Fruit fly (Drosophila melanogaster) whole organism, embryonic: Measurements from ENCODE around the gene da.

Experiments
- CG1024 ChIP-seq: fragments of 200-800 bp; sonication (Bioruptor generic); IDR thresholded peaks from 2 replicates; pipeline ENCODE4 v1.3.6; 2022; ENCODE audit warnings: missing biosample characterization, missing genetic modification characterization
- CG11695 ChIP-seq: fragments of 200-800 bp; sonication (Bioruptor generic); IDR thresholded peaks from 3 replicates; pipeline ENCODE4 v1.3.6; 2022; ENCODE audit warnings: missing biosample characterization, missing genetic modification characterization
- CG12219 ChIP-seq: fragments of 200-800 bp; sonication (Bioruptor generic); optimal IDR thresholded peaks from 3 replicates; lab custom pipeline; 2018; ENCODE audit warnings: missing biosample characterization, mild to moderate bottlenecking, missing genetic modification characterization
- CG13123 ChIP-seq: fragments of 200-800 bp; sonication (Bioruptor generic); optimal IDR thresholded peaks from 2 replicates; lab custom pipeline; 2016; ENCODE audit warnings: missing biosample characterization, missing genetic modification characterization
- CG13775 ChIP-seq: fragments of 200-800 bp; sonication (Bioruptor generic); optimal IDR thresholded peaks from 3 replicates; lab custom pipeline; 2017; ENCODE audit warnings: missing biosample characterization, mild to moderate bottlenecking, missing genetic modification characterization
- CG13894 ChIP-seq: fragments of 200-800 bp; sonication (Bioruptor generic); optimal IDR thresholded peaks from 3 replicates; lab custom pipeline; 2018; ENCODE audit warnings: missing biosample characterization, mild to moderate bottlenecking, missing genetic modification characterization, moderate library complexity
- CG15479 ChIP-seq: fragments of 200-800 bp; sonication (Bioruptor generic); optimal IDR thresholded peaks from 3 replicates; lab custom pipeline; 2019; ENCODE audit warnings: missing biosample characterization, mild to moderate bottlenecking, missing genetic modification characterization, moderate library complexity
- CG1603 ChIP-seq: fragments of 200-800 bp; sonication (Bioruptor generic); optimal IDR thresholded peaks from 2 replicates; lab custom pipeline; 2019; ENCODE audit warnings: missing biosample characterization, mild to moderate bottlenecking, missing genetic modification characterization, moderate library complexity
- CG18764 ChIP-seq: fragments of 200-800 bp; sonication (Bioruptor generic); optimal IDR thresholded peaks from 3 replicates; lab custom pipeline; 2016; ENCODE audit warnings: missing biosample characterization, missing genetic modification characterization
- CG2116 ChIP-seq: fragments of 200-800 bp; sonication (Bioruptor generic); optimal IDR thresholded peaks from 3 replicates; lab custom pipeline; 2018; ENCODE audit warnings: missing biosample characterization, mild to moderate bottlenecking, missing genetic modification characterization
- CG30020 ChIP-seq: fragments of 200-800 bp; optimal IDR thresholded peaks from 2 replicates; lab custom pipeline; 2019; ENCODE audit warnings: missing biosample characterization, mild to moderate bottlenecking, missing genetic modification characterization, moderate library complexity
- CG32772 ChIP-seq: fragments of 200-800 bp; sonication (Bioruptor generic); IDR thresholded peaks from 2 replicates; pipeline ENCODE4 v1.3.6; 2022; ENCODE audit warnings: missing biosample characterization, missing genetic modification characterization
- CG33557 ChIP-seq: fragments of 200-800 bp; sonication (Bioruptor generic); optimal IDR thresholded peaks from 2 replicates; lab custom pipeline; 2019; ENCODE audit warnings: missing biosample characterization, mild to moderate bottlenecking, missing genetic modification characterization, moderate library complexity
- CG3407 ChIP-seq: fragments of 200-800 bp; sonication (Bioruptor generic); optimal IDR thresholded peaks from 2 replicates; lab custom pipeline; 2018; ENCODE audit warnings: missing biosample characterization, mild to moderate bottlenecking, missing genetic modification characterization
- CG4424 ChIP-seq: fragments of 200-800 bp; sonication (Bioruptor generic); optimal IDR thresholded peaks from 3 replicates; lab custom pipeline; 2016; ENCODE audit warnings: missing biosample characterization, missing genetic modification characterization
- CG8089 ChIP-seq: fragments of 200-800 bp; sonication (Bioruptor generic); optimal IDR thresholded peaks from 3 replicates; lab custom pipeline; 2016; ENCODE audit warnings: missing biosample characterization, missing genetic modification characterization
- CG8388 ChIP-seq: fragments of 200-800 bp; sonication (Bioruptor generic); optimal IDR thresholded peaks from 2 replicates; lab custom pipeline; 2019; ENCODE audit warnings: missing biosample characterization, mild to moderate bottlenecking, missing genetic modification characterization, moderate library complexity
- CG8944 ChIP-seq: fragments of 200-800 bp; sonication (Bioruptor generic); optimal IDR thresholded peaks from 3 replicates; lab custom pipeline; 2016; ENCODE audit warnings: missing biosample characterization, missing genetic modification characterization
- CG9817 ChIP-seq: fragments of 200-800 bp; sonication (Bioruptor generic); optimal IDR thresholded peaks from 2 replicates; lab custom pipeline; 2018; ENCODE audit warnings: missing biosample characterization, mild to moderate bottlenecking, missing genetic modification characterization, moderate library complexity
- CHES-1-like ChIP-seq: fragments of 200-800 bp; sonication (Bioruptor generic); optimal IDR thresholded peaks from 2 replicates; lab custom pipeline; 2016; ENCODE audit warnings: missing biosample characterization, missing genetic modification characterization
- Deaf1 ChIP-seq: fragments of 200-800 bp; optimal IDR thresholded peaks from 3 replicates; lab custom pipeline; 2019; ENCODE audit warnings: missing biosample characterization, mild to moderate bottlenecking, missing genetic modification characterization, moderate library complexity
- Doc3 ChIP-seq: fragments of 200-800 bp; sonication (Bioruptor generic); IDR thresholded peaks from 3 replicates; pipeline ENCODE4 v1.3.6; 2022; ENCODE audit warnings: missing biosample characterization, missing genetic modification characterization; ENCODE audit not compliant: partially characterized antibody
- Dref ChIP-seq: fragments of 200-800 bp; sonication (Bioruptor generic); IDR thresholded peaks from 2 replicates; pipeline ENCODE4 v1.3.6; 2022; ENCODE audit warnings: missing biosample characterization, missing genetic modification characterization
- E2f2 ChIP-seq: fragments of 200-800 bp; sonication (Bioruptor generic); IDR thresholded peaks from 2 replicates; pipeline ENCODE4 v1.3.6; 2022; ENCODE audit warnings: missing biosample characterization, missing genetic modification characterization
- Gug ChIP-seq: fragments of 200-800 bp; sonication (Bioruptor generic); IDR thresholded peaks from 4 replicates; pipeline ENCODE4 v1.3.6; 2022; ENCODE audit warnings: missing biosample characterization, missing genetic modification characterization
- HLH3B ChIP-seq: fragments of 200-800 bp; sonication (Bioruptor generic); IDR thresholded peaks from 2 replicates; pipeline ENCODE4 v1.3.6; 2022; ENCODE audit warnings: missing biosample characterization, missing genetic modification characterization
- MBD-R2 ChIP-seq: fragments of 200-800 bp; sonication (Bioruptor generic); IDR thresholded peaks from 2 replicates; pipeline ENCODE4 v1.3.6; 2022; ENCODE audit warnings: missing biosample characterization, missing genetic modification characterization
- Med ChIP-seq: fragments of 200-800 bp; sonication (Bioruptor generic); peaks from one replicate; lab custom pipeline; 2016; ENCODE audit warnings: missing biosample characterization, missing genetic modification characterization, mild to moderate bottlenecking, inconsistent platforms, moderate library complexity
- NC2β ChIP-seq: fragments of 200-800 bp; sonication (Bioruptor generic); optimal IDR thresholded peaks from 2 replicates; lab custom pipeline; 2016; ENCODE audit warnings: missing biosample characterization, missing genetic modification characterization
- Nf-YA ChIP-seq: fragments of 200-800 bp; sonication (Bioruptor generic); IDR thresholded peaks from 2 replicates; pipeline ENCODE4 v1.3.6; 2022; ENCODE audit warnings: missing biosample characterization, missing genetic modification characterization
- Ravus ChIP-seq: fragments of 200-800 bp; sonication (Bioruptor generic); IDR thresholded peaks from 2 replicates; pipeline ENCODE4 v1.3.6; 2022; ENCODE audit warnings: missing biosample characterization, missing genetic modification characterization
- Spps ChIP-seq: fragments of 200-800 bp; sonication (Bioruptor generic); optimal IDR thresholded peaks from 2 replicates; lab custom pipeline; 2018; ENCODE audit warnings: missing biosample characterization, mild to moderate bottlenecking, missing genetic modification characterization
- Sry-β ChIP-seq: fragments of 200-800 bp; sonication (Bioruptor generic); optimal IDR thresholded peaks from 2 replicates; lab custom pipeline; 2018; ENCODE audit warnings: missing biosample characterization, mild to moderate bottlenecking, missing genetic modification characterization, moderate library complexity
- ac ChIP-seq: fragments of 200-800 bp; sonication (Bioruptor generic); optimal IDR thresholded peaks from 3 replicates; lab custom pipeline; 2017; ENCODE audit warnings: missing biosample characterization, mild to moderate bottlenecking, missing genetic modification characterization
- ash1 ChIP-seq: fragments of 200-800 bp; sonication (Bioruptor generic); optimal IDR thresholded peaks from 2 replicates; lab custom pipeline; 2018; ENCODE audit warnings: missing biosample characterization, mild to moderate bottlenecking, missing genetic modification characterization
- cas ChIP-seq: fragments of 200-800 bp; sonication (Bioruptor generic); IDR thresholded peaks from 2 replicates; pipeline ENCODE4 v1.3.6; 2022; ENCODE audit warnings: missing biosample characterization, missing genetic modification characterization
- dmrt11E ChIP-seq: fragments of 200-800 bp; sonication (Bioruptor generic); optimal IDR thresholded peaks from 3 replicates; lab custom pipeline; 2018; ENCODE audit warnings: missing biosample characterization, mild to moderate bottlenecking, missing genetic modification characterization, moderate library complexity
- en ChIP-seq: fragments of 200-800 bp; sonication (Bioruptor generic); optimal IDR thresholded peaks from 2 replicates; lab custom pipeline; 2016; ENCODE audit warnings: missing biosample characterization, missing genetic modification characterization
- fu2 ChIP-seq: fragments of 200-800 bp; sonication (Bioruptor generic); optimal IDR thresholded peaks from 2 replicates; lab custom pipeline; 2016; ENCODE audit warnings: missing biosample characterization, missing genetic modification characterization
- gfzf ChIP-seq: fragments of 200-800 bp; sonication (Bioruptor generic); optimal IDR thresholded peaks from 2 replicates; lab custom pipeline; 2016; ENCODE audit warnings: missing biosample characterization, mild to moderate bottlenecking, missing genetic modification characterization, moderate library complexity
- gsb ChIP-seq: fragments of 200-800 bp; sonication (Bioruptor generic); IDR thresholded peaks from 2 replicates; pipeline ENCODE4 v1.3.6; 2022; ENCODE audit warnings: missing biosample characterization, missing genetic modification characterization
- knrl ChIP-seq: fragments of 200-800 bp; sonication (Bioruptor generic); IDR thresholded peaks from 3 replicates; pipeline ENCODE4 v1.3.6; 2022; ENCODE audit warnings: missing biosample characterization, missing genetic modification characterization; ENCODE audit not compliant: partially characterized antibody
- luna ChIP-seq: fragments of 200-800 bp; sonication (Bioruptor generic); optimal IDR thresholded peaks from 2 replicates; lab custom pipeline; 2016; ENCODE audit warnings: missing biosample characterization, missing genetic modification characterization
- maf-S ChIP-seq: fragments of 200-800 bp; sonication (Bioruptor generic); optimal IDR thresholded peaks from 2 replicates; lab custom pipeline; 2016; ENCODE audit warnings: missing biosample characterization, missing genetic modification characterization
- nerfin-2 ChIP-seq: fragments of 200-800 bp; sonication (Bioruptor generic); IDR thresholded peaks from 2 replicates; pipeline ENCODE4 v1.3.6; 2022; ENCODE audit warnings: missing biosample characterization, missing genetic modification characterization; ENCODE audit not compliant: partially characterized antibody
- nom ChIP-seq: fragments of 200-800 bp; sonication (Bioruptor generic); optimal IDR thresholded peaks from 2 replicates; lab custom pipeline; 2017; ENCODE audit warnings: missing biosample characterization, missing genetic modification characterization, mild to moderate bottlenecking, moderate library complexity, missing genetic modification reagents
- phol ChIP-seq: fragments of 200-800 bp; sonication (Bioruptor generic); optimal IDR thresholded peaks from 3 replicates; lab custom pipeline; 2018; ENCODE audit warnings: missing biosample characterization, mild to moderate bottlenecking, missing genetic modification characterization, moderate library complexity
- sd ChIP-seq: fragments of 200-800 bp; sonication (Bioruptor generic); optimal IDR thresholded peaks from 3 replicates; lab custom pipeline; 2018; ENCODE audit warnings: missing biosample characterization, mild to moderate bottlenecking, missing genetic modification characterization, moderate library complexity
- sim ChIP-seq: fragments of 200-800 bp; sonication (Bioruptor generic); IDR thresholded peaks from 2 replicates; pipeline ENCODE4 v1.3.6; 2022; ENCODE audit warnings: missing biosample characterization, missing genetic modification characterization
- sna ChIP-seq: fragments of 200-800 bp; sonication (Bioruptor generic); IDR thresholded peaks from 2 replicates; pipeline ENCODE4 v1.3.6; 2022; ENCODE audit warnings: missing biosample characterization, missing genetic modification characterization; ENCODE audit not compliant: partially characterized antibody
- tx ChIP-seq: fragments of 200-800 bp; sonication (Bioruptor generic); optimal IDR thresholded peaks from 2 replicates; lab custom pipeline; 2016; ENCODE audit warnings: missing biosample characterization, missing genetic modification characterization
- z ChIP-seq: fragments of 200-800 bp; sonication (Bioruptor generic); IDR thresholded peaks from 3 replicates; pipeline ENCODE4 v1.3.6; 2022; ENCODE audit warnings: missing biosample characterization, missing genetic modification characterization
- zfh2 ChIP-seq: fragments of 200-800 bp; sonication (Bioruptor generic); optimal IDR thresholded peaks from 2 replicates; lab custom pipeline; 2016; ENCODE audit warnings: missing biosample characterization, missing genetic modification characterization

The da gene

dm6 chr2L:10437317-10437716, 49.4 kb downstream of the da start, which contains the start of gene STUB1 (continued):
- TF ChIP-seq CG12219 (no peak), CHES-1-like (GFP tag; lab: Kevin White, UChicago) (peak; percentile 43), phol (tag; lab: Kevin White, UChicago) (peak; percentile 19), CG18764 (GFP tag; lab: Kevin White, UChicago) (no peak), CG9817 (tag; lab: Kevin White, UChicago) (no peak), NC2β (GFP tag; lab: Kevin White, UChicago) (no peak), sim (no peak), dmrt11E (no peak), Dref (peak; percentile 94), MBD-R2 (GFP tag; lab: Robert Waterston, UW) (peak; percentile 91), z (GFP tag; lab: Robert Waterston, UW) (no peak), Gug (GFP tag; lab: Robert Waterston, UW) (peak; percentile 57; the same call in 1 of the 4 replicates), CG3407 (no peak), sd (no peak), E2f2 (GFP tag; lab: Robert Waterston, UW) (peak; percentile 87), gsb (no peak), Med (peak; percentile 80), CG30020 (peak; percentile 62), CG1603 (tag; lab: Kevin White, UChicago) (peak; percentile 88), CG13894 (tag; lab: Kevin White, UChicago) (no peak), sna (peak; percentile 96), CG1024 (no peak), ash1 (GFP tag; lab: Kevin White, UChicago) (no peak), fu2 (GFP tag; lab: Kevin White, UChicago) (peak; percentile 27), Doc3 (GFP tag; lab: Robert Waterston, UW) (peak; percentile 97), HLH3B (GFP tag; lab: Robert Waterston, UW) (no peak), nom (GFP tag; lab: Kevin White, UChicago) (no peak)

- TF ChIP-seq CG4424 (no peak), CG13775 (no peak), CG8089 (GFP tag; lab: Kevin White, UChicago) (no peak), CG32772 (no peak), Ravus (no peak), en (GFP tag; lab: Kevin White, UChicago) (no peak), zfh2 (GFP tag; lab: Kevin White, UChicago) (no peak), maf-S (GFP tag; lab: Kevin White, UChicago) (no peak), CG13123 (GFP tag; lab: Kevin White, UChicago) (no peak), cas (GFP tag; lab: Robert Waterston, UW) (no peak), gfzf (GFP tag; lab: Kevin White, UChicago) (no peak), CG8388 (GFP tag; lab: Kevin White, UChicago) (no peak), CG33557 (GFP tag; lab: Kevin White, UChicago) (no peak), Spps (tag; lab: Kevin White, UChicago) (no peak), CG11695 (GFP tag; lab: Robert Waterston, UW) (no peak), knrl (GFP tag; lab: Robert Waterston, UW) (peak; percentile 71), tx (no peak), Nf-YA (GFP tag; lab: Robert Waterston, UW) (no peak), Deaf1 (no peak), CG8944 (GFP tag; lab: Kevin White, UChicago) (no peak), ac (GFP tag; lab: Kevin White, UChicago) (no peak), nom (GFP tag; lab: Kevin White, UChicago) (no peak), Sry-β (GFP tag; lab: Kevin White, UChicago) (no peak), Med (no peak), luna (GFP tag; lab: Kevin White, UChicago) (no peak), nerfin-2 (peak; percentile 83), CG15479 (GFP tag; lab: Kevin White, UChicago) (no peak), CG2116 (GFP tag; lab: Kevin White, UChicago) (peak; percentile 69)
These were observed 51.3 kb downstream of the da start, which contains the start of gene Nse4 for dm6 chr2L:10439174-10439573. Gene Nse4, plus strand, starts transcription at chr2L:10439440.
